Fruit fly (Drosophila melanogaster): ENCODE data around the gene CG5849.

DNA sequence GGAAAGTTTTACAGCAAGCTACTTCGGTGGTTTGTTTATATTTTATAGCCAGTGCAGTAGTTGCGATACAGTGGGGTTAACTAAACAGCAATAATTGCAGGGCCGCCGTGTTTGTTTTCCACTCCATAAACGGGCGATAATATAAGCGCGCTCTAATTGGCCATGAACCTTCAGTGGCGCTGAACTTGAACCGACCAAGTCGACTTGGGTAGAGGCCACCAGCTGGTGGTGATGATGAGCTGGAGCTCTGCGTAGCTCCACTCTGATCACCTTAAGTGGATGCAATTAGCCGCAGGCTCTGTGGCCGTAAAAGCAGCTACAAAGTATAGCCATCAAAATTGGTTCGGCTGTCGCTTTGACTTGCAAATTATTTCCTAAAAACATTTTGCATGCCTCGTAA is 40.2 kb downstream of the CG5849 start:
- no peak for TF ChIP-seq CG8478 (optimal IDR thresholded peaks at IDR 0.05)
- TF ChIP-seq CTCF (optimal IDR thresholded peaks at IDR 0.05): no peak
